Fruit fly (Drosophila melanogaster): ENCODE data around the gene CG4239.

CG4239 gene

DNA sequence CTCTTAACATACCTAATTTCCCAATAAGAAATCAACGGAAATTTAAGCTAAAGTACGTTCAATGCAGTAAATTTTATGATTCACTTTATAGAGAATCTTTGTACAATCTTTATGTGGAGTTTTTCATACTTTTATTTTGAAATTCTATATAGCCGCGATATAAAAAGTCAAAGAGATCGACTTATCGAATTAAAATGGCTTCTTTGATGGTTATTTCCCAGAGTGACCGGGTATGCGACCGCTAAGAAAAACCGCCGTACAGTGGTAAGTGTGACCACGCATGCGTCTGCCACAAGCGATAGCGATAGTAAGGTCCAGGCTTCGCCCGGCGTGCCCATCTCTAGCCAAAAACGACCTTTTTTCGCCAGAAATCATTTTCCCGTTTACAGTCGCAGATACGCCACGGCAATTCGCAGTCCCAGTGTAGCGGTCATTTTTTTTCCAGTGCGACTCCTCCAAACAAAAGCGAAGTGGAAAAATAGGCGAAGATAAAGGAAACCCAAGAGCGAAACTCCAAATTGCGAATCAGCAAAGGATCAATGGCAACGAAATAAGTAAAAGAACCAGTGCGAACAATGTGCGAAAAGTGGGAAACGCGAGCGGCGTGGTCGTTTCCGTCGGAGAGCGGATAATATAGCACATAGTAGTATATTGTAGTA, 37.5 kb downstream of the CG4239 start, which contains the start of gene hang (continued):
- TF ChIP-seq hbn (GFP tag; IDR thresholded peaks at IDR 0.05; ENCODE audit: partially characterized antibody) (peak; percentile 67), CG10431 (GFP tag; optimal IDR thresholded peaks at IDR 0.05) (peak; percentile 41), jumu (GFP tag; optimal IDR thresholded peaks at IDR 0.05) (peak; percentile 0), gce (GFP tag; IDR thresholded peaks at IDR 0.05) (no peak), CG14050 (GFP tag; IDR thresholded peaks at IDR 0.05) (no peak), ewg (GFP tag; optimal IDR thresholded peaks at IDR 0.05) (peak; percentile 94), lov (optimal IDR thresholded peaks at IDR 0.05) (no peak), lov (GFP tag; IDR thresholded peaks at IDR 0.05) (no peak), CG33213 (GFP tag; optimal IDR thresholded peaks at IDR 0.05) (peak; percentile 62), dpn (GFP tag; optimal IDR thresholded peaks at IDR 0.05) (peak; percentile 28 to 36), CG17361 (GFP tag; IDR thresholded peaks at IDR 0.05) (no peak), her (GFP tag; optimal IDR thresholded peaks at IDR 0.05) (peak; percentile 35), croc (GFP tag; conservative IDR thresholded peaks at IDR 0.05) (no peak), gsb-n (tag; optimal IDR thresholded peaks at IDR 0.05) (no peak), Rx (GFP tag; IDR thresholded peaks at IDR 0.05) (no peak), CG13894 (tag; optimal IDR thresholded peaks at IDR 0.05) (no peak), CG14014 (GFP tag; IDR thresholded peaks at IDR 0.05) (no peak), ERR (GFP tag; optimal IDR thresholded peaks at IDR 0.05) (peak; percentile 22), HHEX (GFP tag; optimal IDR thresholded peaks at IDR 0.05) (peak; percentile 56), CkIIα-i1 (GFP tag; IDR thresholded peaks at IDR 0.05) (no peak), da (GFP tag; optimal IDR thresholded peaks at IDR 0.05) (peak; percentile 4), dimm (GFP tag; IDR thresholded peaks at IDR 0.05) (no peak), ash1 (GFP tag; optimal IDR thresholded peaks at IDR 0.05) (peak; percentile 60), fd102C (GFP tag; optimal IDR thresholded peaks at IDR 0.05) (no peak), sob (GFP tag; IDR thresholded peaks at IDR 0.05) (peak; percentile 57), Atf3 (GFP tag; optimal IDR thresholded peaks at IDR 0.05) (no peak), sens-2 (GFP tag; IDR thresholded peaks at IDR 0.05) (no peak), CG1024 (GFP tag; IDR thresholded peaks at IDR 0.05) (peak; percentile 33; the same call in 1 of the 2 replicates), CG4360 (GFP tag; IDR thresholded peaks at IDR 0.05) (no peak), CG18476 (GFP tag; optimal IDR thresholded peaks at IDR 0.05) (no peak), fru (optimal IDR thresholded peaks at IDR 0.05) (no peak), CG9609 (GFP tag; optimal IDR thresholded peaks at IDR 0.05) (peak; percentile 7), Side (GFP tag; optimal IDR thresholded peaks at IDR 0.05) (peak; percentile 29), zf30C (GFP tag; optimal IDR thresholded peaks at IDR 0.05) (no peak), CoRest (tag; optimal IDR thresholded peaks at IDR 0.05) (no peak), prd (optimal IDR thresholded peaks at IDR 0.05) (no peak), prd (GFP tag; IDR thresholded peaks at IDR 0.05) (peak; percentile 38; the same call in 2 of the 3 replicates), ab (GFP tag; optimal IDR thresholded peaks at IDR 0.05) (no peak), CTCF (GFP tag; optimal IDR thresholded peaks at IDR 0.05) (no peak), YL-1 (GFP tag; optimal IDR thresholded peaks at IDR 0.05) (peak; percentile 39), onecut (GFP tag; IDR thresholded peaks at IDR 0.05) (peak; percentile 40), CG2712 (tag; optimal IDR thresholded peaks at IDR 0.05) (no peak), cas (GFP tag; IDR thresholded peaks at IDR 0.05) (peak; percentile 25; the same call in 1 of the 2 replicates), HLHmδ (GFP tag; optimal IDR thresholded peaks at IDR 0.05) (peak; percentile 53), CG8388 (GFP tag; optimal IDR thresholded peaks at IDR 0.05) (no peak), CG7928 (GFP tag; optimal IDR thresholded peaks at IDR 0.05) (peak; percentile 25), caup (GFP tag; optimal IDR thresholded peaks at IDR 0.05; ENCODE audit: severe bottlenecking) (peak; percentile 58), CG10321 (GFP tag; IDR thresholded peaks at IDR 0.05) (no peak), Asciz (GFP tag; optimal IDR thresholded peaks at IDR 0.05) (no peak), pita (GFP tag; optimal IDR thresholded peaks at IDR 0.05) (no peak), CG10959 (GFP tag; IDR thresholded peaks at IDR 0.05) (no peak), CG4404 (GFP tag; IDR thresholded peaks at IDR 0.05) (no peak)

All from whole organism, embryonic.